Worm (Caenorhabditis elegans) whole organism, mixed stage, embryonic: Measurements from ENCODE around the gene F21A3.4.

ENCODE experiments used
- M03D4.4 ChIP-seq: sonication (generic microtip); optimal IDR thresholded peaks from 2 replicates; lab custom pipeline; 2017; ENCODE audit warnings: mild to moderate bottlenecking, missing genetic modification characterization, missing compliant biosample characterization
- blmp-1 ChIP-seq: fragments of 150-350 bp; optimal IDR thresholded peaks from 2 replicates; lab custom pipeline; 2014; ENCODE audit warnings: missing biosample characterization, missing genetic modification characterization
- ces-1 ChIP-seq: fragments of 150-350 bp; optimal IDR thresholded peaks from 2 replicates; lab custom pipeline; 2014; ENCODE audit warnings: missing biosample characterization, missing genetic modification reagents, missing genetic modification characterization
- elt-3 ChIP-seq: fragments of 150-350 bp; optimal IDR thresholded peaks from 2 replicates; lab custom pipeline; 2014; ENCODE audit warnings: missing biosample characterization, missing genetic modification characterization
- lsy-2 ChIP-seq: fragments of 150-350 bp; optimal IDR thresholded peaks from 2 replicates; lab custom pipeline; 2014; ENCODE audit warnings: missing biosample characterization, missing genetic modification characterization
- nhr-76 ChIP-seq: sonication (generic microtip); optimal IDR thresholded peaks from 2 replicates; lab custom pipeline; 2017; ENCODE audit warnings: missing biosample characterization, missing genetic modification characterization
- pha-4 ChIP-seq: fragments of 150-350 bp; optimal IDR thresholded peaks from 2 replicates; lab custom pipeline; 2018; ENCODE audit warnings: missing biosample characterization, missing genetic modification reagents, missing genetic modification characterization
- snpc-4 ChIP-seq: fragments of 150-350 bp; optimal IDR thresholded peaks from 2 replicates; lab custom pipeline; 2014; ENCODE audit warnings: missing biosample characterization, missing genetic modification characterization
- ztf-11 ChIP-seq: fragments of 150-350 bp; optimal IDR thresholded peaks from 2 replicates; lab custom pipeline; 2014; ENCODE audit warnings: missing biosample characterization, missing genetic modification characterization

DNA sequence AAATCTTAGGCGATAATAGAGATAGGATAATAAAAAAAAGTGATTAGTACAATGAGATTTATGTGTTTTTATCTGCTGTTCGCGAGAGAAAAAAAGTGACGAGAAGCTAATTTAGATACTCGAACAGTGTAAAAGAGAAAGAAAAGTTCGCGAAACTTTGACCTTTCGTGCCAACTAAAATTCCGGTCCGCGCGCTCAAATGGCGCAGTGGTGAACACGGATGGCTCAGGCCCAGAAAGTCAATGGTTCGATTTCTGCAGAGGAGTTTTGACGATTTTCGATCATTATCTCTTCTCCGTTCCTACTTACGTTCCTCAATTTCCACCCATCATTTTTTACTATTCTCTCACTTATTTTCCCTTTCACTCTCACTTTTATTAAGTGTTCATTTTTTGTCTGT lies 19.9 kb upstream of the F21A3.4 start:
- TF ChIP-seq pha-4 (tag; lab: Kevin White, UChicago), result no peak
- TF ChIP-seq ces-1 (GFP tag; lab: Kevin White, UChicago), result no peak
- TF ChIP-seq elt-3 (tag; lab: Kevin White, UChicago), result no peak
- no peak for TF ChIP-seq nhr-76 (tag; lab: Kevin White, UChicago)
- TF ChIP-seq blmp-1, result no peak
- no peak for TF ChIP-seq lsy-2 (tag; lab: Kevin White, UChicago)
- no peak for TF ChIP-seq snpc-4
- TF ChIP-seq ztf-11 (tag; lab: Kevin White, UChicago), result no peak
- no peak for TF ChIP-seq M03D4.4
